Fruit fly (Drosophila melanogaster): ENCODE measurements around the gene Klp31E.

Klp31E gene

DNA sequence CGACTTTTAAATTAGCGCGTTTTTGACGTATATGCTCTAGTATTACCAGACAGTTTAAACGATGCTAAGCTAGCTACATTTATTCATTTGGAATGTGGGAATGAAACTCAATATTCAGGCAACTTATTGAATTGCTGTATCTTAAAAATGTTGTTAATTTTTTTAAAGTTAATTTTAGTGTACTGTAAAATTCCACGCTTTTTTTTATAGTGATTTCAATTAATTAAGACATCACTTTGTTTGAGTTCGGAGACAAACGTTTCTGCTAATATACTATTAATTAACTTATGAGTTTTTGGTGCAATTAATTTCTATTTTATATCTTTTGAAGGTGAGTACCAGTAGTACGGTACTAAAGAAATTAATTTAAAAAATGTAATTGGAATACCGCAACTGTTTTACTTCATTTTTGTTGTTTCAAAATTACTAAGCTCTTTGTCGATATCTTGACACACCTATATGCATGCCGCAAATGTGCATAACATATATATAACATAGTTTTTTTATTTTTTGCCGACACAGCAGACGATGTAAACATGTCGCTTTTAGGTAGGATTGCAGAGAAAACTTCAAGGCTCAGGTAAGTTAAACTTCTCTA lies 27.5 kb upstream of the Klp31E start, which contains the start of the genes Cdk1 and mRpS7 (continued):
- TF ChIP-seq corto (GFP tag; optimal IDR thresholded peaks at IDR 0.05) (no peak), CG30403 (GFP tag; optimal IDR thresholded peaks at IDR 0.05) (peak; percentile 83), br (optimal IDR thresholded peaks at IDR 0.05) (no peak), knrl (GFP tag; IDR thresholded peaks at IDR 0.05; ENCODE audit: partially characterized antibody) (no peak), CoRest (tag; optimal IDR thresholded peaks at IDR 0.05) (peak; percentile 90), NK7.1 (GFP tag; optimal IDR thresholded peaks at IDR 0.05) (no peak), Pdp1 (GFP tag; optimal IDR thresholded peaks at IDR 0.05) (peak in 1 of 2 experiments; percentile 56), Ets97D (GFP tag; optimal IDR thresholded peaks at IDR 0.05) (peak; percentile 31), CG7357 (GFP tag; IDR thresholded peaks at IDR 0.05) (peak; percentile 65; the same call in 2 of the 3 replicates), CG17186 (GFP tag; optimal IDR thresholded peaks at IDR 0.05) (peak; percentile 30), CG13123 (GFP tag; optimal IDR thresholded peaks at IDR 0.05) (peak; percentile 46), CG15011 (GFP tag; optimal IDR thresholded peaks at IDR 0.05) (peak; percentile 41), NFAT (GFP tag; IDR thresholded peaks at IDR 0.05) (no peak), salm (tag; optimal IDR thresholded peaks at IDR 0.05) (peak; percentile 66), unpg (GFP tag; optimal IDR thresholded peaks at IDR 0.05) (peak; percentile 79), Antp (GFP tag; optimal IDR thresholded peaks at IDR 0.05) (peak; percentile 43), h (optimal IDR thresholded peaks at IDR 0.05) (no peak), nom (GFP tag; optimal IDR thresholded peaks at IDR 0.05) (no peak), CG15514 (GFP tag; optimal IDR thresholded peaks at IDR 0.05) (peak; percentile 68), nerfin-2 (GFP tag; IDR thresholded peaks at IDR 0.05; ENCODE audit: partially characterized antibody) (no peak), CG12236 (GFP tag; optimal IDR thresholded peaks at IDR 0.05) (no peak), CG30431 (GFP tag; optimal IDR thresholded peaks at IDR 0.05) (peak; percentile 26), CG3407 (GFP tag; optimal IDR thresholded peaks at IDR 0.05) (peak; percentile 44), ems (GFP tag; optimal IDR thresholded peaks at IDR 0.05) (no peak), chm (GFP tag; IDR thresholded peaks at IDR 0.05) (peak; percentile 68), CG18599 (GFP tag; optimal IDR thresholded peaks at IDR 0.05) (peak; percentile 75), amos (GFP tag; IDR thresholded peaks at IDR 0.05; ENCODE audit: partially characterized antibody) (no peak), Hr3 (GFP tag; optimal IDR thresholded peaks at IDR 0.05) (peak; percentile 80), Camta (GFP tag; optimal IDR thresholded peaks at IDR 0.05) (peak; percentile 57), D19A (tag; optimal IDR thresholded peaks at IDR 0.05) (peak; percentile 68), CG4328 (GFP tag; optimal IDR thresholded peaks at IDR 0.05) (no peak), CG9932 (GFP tag; IDR thresholded peaks at IDR 0.05) (peak; percentile 35; the same call in 1 of the 2 replicates), fd96Cb (tag; optimal IDR thresholded peaks at IDR 0.05) (peak; percentile 77), CG15073 (GFP tag; optimal IDR thresholded peaks at IDR 0.05) (no peak), Sox100B (GFP tag; optimal IDR thresholded peaks at IDR 0.05) (peak; percentile 76), CG16813 (GFP tag; IDR thresholded peaks at IDR 0.05; ENCODE audit: partially characterized antibody) (no peak), CG14014 (GFP tag; IDR thresholded peaks at IDR 0.05) (peak; percentile 70), stwl (tag; optimal IDR thresholded peaks at IDR 0.05) (no peak), nerfin-1 (tag; optimal IDR thresholded peaks at IDR 0.05) (peak; percentile 51), CG11085 (GFP tag; IDR thresholded peaks at IDR 0.05) (no peak), CG10321 (GFP tag; IDR thresholded peaks at IDR 0.05) (no peak), CG31441 (GFP tag; IDR thresholded peaks at IDR 0.05) (peak; percentile 85), CG3995 (GFP tag; optimal IDR thresholded peaks at IDR 0.05) (peak; percentile 4), lov (optimal IDR thresholded peaks at IDR 0.05) (no peak), lov (GFP tag; IDR thresholded peaks at IDR 0.05) (no peak), btn (GFP tag; optimal IDR thresholded peaks at IDR 0.05) (no peak), Taf1 (GFP tag; IDR thresholded peaks at IDR 0.05) (0 out of 2 replicates have a peak, but pooled peaks have one; percentile 37), Nf-YB (GFP tag; optimal IDR thresholded peaks at IDR 0.05) (peak; percentile 51), Rfx (GFP tag; IDR thresholded peaks at IDR 0.05) (peak; percentile 70), sqz (GFP tag; optimal IDR thresholded peaks at IDR 0.05) (peak; percentile 39)

Measured in whole organism, embryonic.